Fruit fly (Drosophila melanogaster) whole organism, adult: Measurements from ENCODE around the gene CG15539.

Source experiments
- CG1620 ChIP-seq: fragments of 200-800 bp; sonication (Bioruptor generic); optimal IDR thresholded peaks from 2 replicates; lab custom pipeline; 2016; ENCODE audit warnings: missing biosample characterization, missing genetic modification characterization
- Clk ChIP-seq: fragments of 200-800 bp; sonication (Bioruptor generic); optimal IDR thresholded peaks from 2 replicates; lab custom pipeline; 2017; ENCODE audit warnings: missing biosample characterization, missing genetic modification characterization
- cic ChIP-seq: fragments of 200-800 bp; sonication (Bioruptor generic); optimal IDR thresholded peaks from 2 replicates; lab custom pipeline; 2017; ENCODE audit warnings: missing biosample characterization, mild to moderate bottlenecking, missing genetic modification characterization, moderate library complexity
- cnc ChIP-seq, 2 experiments: fragments of >200 bp; optimal IDR thresholded peaks; 2 replicates each; lab custom pipeline; 2017

DNA sequence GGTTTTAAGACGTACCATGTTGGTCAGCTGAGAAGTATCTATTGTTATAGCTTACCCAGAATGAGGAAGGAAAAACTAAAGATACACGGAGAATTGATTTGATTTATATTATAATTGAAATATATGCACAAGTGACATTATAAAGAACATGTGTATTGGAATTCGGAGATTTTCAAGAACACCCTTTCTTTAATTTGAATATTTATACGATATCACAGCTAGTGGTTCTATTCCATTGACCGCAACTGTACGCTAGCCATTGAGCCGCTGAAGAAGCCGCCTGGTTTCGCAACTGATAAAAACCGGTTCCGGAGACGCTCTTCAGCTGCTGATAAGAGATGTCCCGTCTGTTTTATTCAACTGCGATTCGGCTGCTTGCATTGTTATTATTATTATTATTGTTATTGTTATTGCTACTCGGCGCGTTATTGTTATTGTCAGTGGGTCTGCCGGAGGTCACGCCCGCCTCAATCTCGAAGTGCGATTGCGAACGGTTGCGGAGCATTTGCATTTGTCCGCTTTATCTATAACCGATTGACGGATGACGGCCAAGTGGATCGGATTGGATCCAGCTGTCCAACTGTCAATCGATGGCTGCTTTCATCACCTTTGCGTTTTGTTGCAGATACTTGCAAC, 44.1 kb upstream of the CG15539 start:
- TF ChIP-seq CG1620 (GFP tag; lab: Kevin White, UChicago): no peak
- no peak for TF ChIP-seq cnc (optimal IDR thresholded peaks at IDR 0.05; lab: Kevin White, UChicago)
- TF ChIP-seq Clk (GFP tag; lab: Kevin White, UChicago): no peak
- no peak for TF ChIP-seq cic (GFP tag; lab: Kevin White, UChicago)
